Fruit fly (Drosophila melanogaster): ENCODE measurements around the gene CG12065.

CG12065 gene

DNA sequence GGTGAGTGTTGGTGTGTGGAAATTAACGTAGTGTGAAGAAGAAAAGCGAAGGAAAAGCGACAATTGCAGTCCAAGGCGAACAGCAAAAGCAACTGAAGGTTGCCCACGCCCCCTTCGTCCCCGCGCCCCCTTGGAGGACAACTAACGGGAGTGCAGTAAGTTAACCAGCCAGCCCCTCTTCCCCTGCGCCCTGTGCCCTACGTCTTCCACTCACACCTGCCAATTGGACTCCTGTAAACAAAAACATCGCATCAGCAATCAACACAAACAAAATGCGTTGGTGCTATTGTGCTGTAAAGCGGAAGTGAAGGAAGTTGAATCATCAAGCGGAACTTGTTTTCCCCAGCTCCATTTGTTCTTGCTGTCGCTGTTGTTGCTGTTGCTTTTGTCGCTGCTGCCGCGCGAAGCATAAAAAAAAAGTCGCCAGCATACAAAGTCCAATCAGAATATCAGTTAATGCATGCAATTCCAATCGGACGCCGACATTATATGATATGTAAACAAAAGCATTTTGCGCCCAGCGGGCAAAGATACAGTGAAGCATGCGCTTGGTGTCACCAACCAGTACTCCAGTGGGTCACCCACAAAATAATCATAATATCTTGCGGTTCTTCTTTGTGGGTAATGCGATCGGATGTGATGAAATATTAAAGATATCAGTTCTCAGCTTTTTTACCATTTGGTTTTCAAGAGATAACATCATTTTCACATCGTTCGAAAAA is 18.5 kb downstream of the CG12065 start (continued):
- TF ChIP-seq Bgb (GFP tag; IDR thresholded peaks at IDR 0.05; ENCODE audit: partially characterized antibody): no peak
- no peak for TF ChIP-seq al (GFP tag; IDR thresholded peaks at IDR 0.05)
- TF ChIP-seq knrl (GFP tag; IDR thresholded peaks at IDR 0.05; ENCODE audit: partially characterized antibody): no peak
- TF ChIP-seq Pdp1 (GFP tag; optimal IDR thresholded peaks at IDR 0.05): peak in 1 of 2 experiments; percentile 3
- no peak for TF ChIP-seq CoRest (tag; optimal IDR thresholded peaks at IDR 0.05)
- no peak for TF ChIP-seq danr (GFP tag; IDR thresholded peaks at IDR 0.05)
- TF ChIP-seq CG31365 (tag; optimal IDR thresholded peaks at IDR 0.05): no peak
- no peak for TF ChIP-seq PHDP (tag; optimal IDR thresholded peaks at IDR 0.05)
- no peak for TF ChIP-seq CG12299 (tag; optimal IDR thresholded peaks at IDR 0.05)
- peak; percentile 75 to 94 for TF ChIP-seq insv (GFP tag; optimal IDR thresholded peaks at IDR 0.05)
- peak; percentile 2 for TF ChIP-seq lilli (GFP tag; optimal IDR thresholded peaks at IDR 0.05)
- no peak for TF ChIP-seq Myb (GFP tag; optimal IDR thresholded peaks at IDR 0.05)
- no peak for TF ChIP-seq Sry-β (GFP tag; optimal IDR thresholded peaks at IDR 0.05)
- TF ChIP-seq Atf3 (GFP tag; optimal IDR thresholded peaks at IDR 0.05): no peak
- no peak for TF ChIP-seq unc-4 (GFP tag; IDR thresholded peaks at IDR 0.05; ENCODE audit: partially characterized antibody)
- no peak for TF ChIP-seq stc (GFP tag; IDR thresholded peaks at IDR 0.05)
- TF ChIP-seq CG9215 (GFP tag; IDR thresholded peaks at IDR 0.05): no peak

DNA sequence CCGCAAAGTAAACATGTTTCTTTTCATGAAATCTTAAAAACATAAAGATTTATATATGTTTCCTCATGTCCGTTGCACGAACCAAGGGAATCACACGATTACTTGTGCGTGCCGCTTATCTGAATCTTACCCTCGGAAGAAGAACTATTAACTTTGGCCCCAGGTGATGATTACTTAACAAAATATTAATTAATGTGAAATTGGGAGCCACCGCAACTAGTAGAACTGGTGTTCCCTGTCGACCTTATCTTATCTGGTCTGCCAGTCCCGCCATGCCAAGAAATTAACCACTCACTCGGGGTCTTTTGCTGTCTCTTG is 19.0 kb downstream of the CG12065 start:
- TF ChIP-seq exex (tag; optimal IDR thresholded peaks at IDR 0.05): peak; percentile 64
- peak; percentile 46 for TF ChIP-seq Med (GFP tag)
- no peak for TF ChIP-seq BEAF-32 (GFP tag; optimal IDR thresholded peaks at IDR 0.05)
- TF ChIP-seq Hr78 (GFP tag; optimal IDR thresholded peaks at IDR 0.05): peak in 1 of 2 experiments; percentile 66
- TF ChIP-seq Awh (GFP tag; IDR thresholded peaks at IDR 0.05): no peak
- no peak for TF ChIP-seq Adf1 (GFP tag; IDR thresholded peaks at IDR 0.05)
- peak; percentile 55 for TF ChIP-seq grn (GFP tag; optimal IDR thresholded peaks at IDR 0.05)
- peak; percentile 13 for TF ChIP-seq grau (tag; optimal IDR thresholded peaks at IDR 0.05)

DNA sequence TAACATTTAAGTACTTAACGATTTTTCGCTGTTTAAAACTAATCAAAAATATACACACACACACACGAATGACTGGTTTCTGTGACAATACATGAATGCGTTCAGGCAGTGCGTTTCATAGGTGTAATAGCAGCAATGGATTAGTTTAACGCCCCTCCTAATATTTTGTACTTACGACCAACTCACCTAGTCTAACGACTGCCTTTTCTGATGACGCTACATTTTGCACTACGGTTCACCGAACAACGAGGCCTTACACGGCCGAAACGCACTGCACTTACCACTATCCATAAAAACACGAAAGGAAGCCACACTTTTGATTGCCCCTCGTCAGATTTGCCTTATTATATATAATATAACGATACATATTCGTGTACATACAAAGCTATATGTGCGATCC is 27.1 kb downstream of the CG12065 start:
- TF ChIP-seq Bdp1 (GFP tag; optimal IDR thresholded peaks at IDR 0.05) (no peak), CG15514 (GFP tag; optimal IDR thresholded peaks at IDR 0.05) (no peak), ab (GFP tag; optimal IDR thresholded peaks at IDR 0.05) (no peak), CG12942 (GFP tag; optimal IDR thresholded peaks at IDR 0.05) (no peak), Pdp1 (GFP tag; optimal IDR thresholded peaks at IDR 0.05) (peak in 1 of 2 experiments; percentile 14), CG2199 (GFP tag; IDR thresholded peaks at IDR 0.05) (no peak), lilli (GFP tag; optimal IDR thresholded peaks at IDR 0.05) (peak; percentile 38), chn (GFP tag; optimal IDR thresholded peaks at IDR 0.05) (peak; percentile 20), Mrtf (GFP tag; IDR thresholded peaks at IDR 0.05) (peak; percentile 30; the same call in 1 of the 3 replicates), esg (GFP tag; conservative IDR thresholded peaks at IDR 0.05) (0 out of 2 replicates have a peak, but pooled peaks have one; percentile 28), pnt (GFP tag; optimal IDR thresholded peaks at IDR 0.05) (peak; percentile 0), gcm2 (GFP tag; optimal IDR thresholded peaks at IDR 0.05) (no peak), CG32772 (GFP tag; IDR thresholded peaks at IDR 0.05) (peak; percentile 30; the same call in 1 of the 2 replicates), CG7357 (GFP tag; IDR thresholded peaks at IDR 0.05) (peak; percentile 36; the same call in 1 of the 3 replicates), CG2129 (GFP tag; IDR thresholded peaks at IDR 0.05; ENCODE audit: partially characterized antibody) (no peak), twi (tag; optimal IDR thresholded peaks at IDR 0.05) (no peak), CG30403 (GFP tag; optimal IDR thresholded peaks at IDR 0.05) (peak; percentile 37), stwl (tag; optimal IDR thresholded peaks at IDR 0.05) (no peak), CG32532 (GFP tag; IDR thresholded peaks at IDR 0.05) (peak; percentile 50; the same call in 1 of the 2 replicates), CG12391 (tag; optimal IDR thresholded peaks at IDR 0.05) (peak; percentile 20), Fer2 (tag; optimal IDR thresholded peaks at IDR 0.05) (no peak), bsh (GFP tag; optimal IDR thresholded peaks at IDR 0.05) (peak in 1 of 2 experiments; percentile 53), en (GFP tag; optimal IDR thresholded peaks at IDR 0.05) (no peak), CG10366 (GFP tag; IDR thresholded peaks at IDR 0.05) (peak; percentile 20; the same call in 1 of the 2 replicates)

Measured in whole organism, embryonic.